Fruit fly (Drosophila melanogaster) whole organism, prepupa: ENCODE results near the gene Mipp1.
A peak's percentile ranks its signal among the peaks of the same experiment; 100 is the strongest.
"Not testable (repeated sequence)": the region's sequence is repeated elsewhere in the genome, so short reads cannot be mapped to it uniquely, and the experiment has no call there.

ENCODE experiments used
- Blimp-1 ChIP-seq: fragments of 200-800 bp; sonication (Bioruptor generic); optimal IDR thresholded peaks from 3 replicates; lab custom pipeline; 2017; ENCODE audit warnings: missing biosample characterization, missing genetic modification characterization, mild to moderate bottlenecking, moderate library complexity, missing genetic modification reagents
- CG10631 ChIP-seq: fragments of 200-800 bp; sonication (Bioruptor generic); optimal IDR thresholded peaks from 2 replicates; lab custom pipeline; 2016; ENCODE audit warnings: missing biosample characterization, missing genetic modification characterization
- CG11902 ChIP-seq: fragments of 200-800 bp; sonication (Bioruptor generic); optimal IDR thresholded peaks from 3 replicates; lab custom pipeline; 2016; ENCODE audit warnings: missing biosample characterization, missing genetic modification characterization
- CG15336 ChIP-seq: fragments of 200-800 bp; sonication (Bioruptor generic); IDR thresholded peaks from 2 replicates; pipeline ENCODE4 v1.3.6; 2022; ENCODE audit warnings: missing biosample characterization, missing genetic modification characterization
- CG1621 ChIP-seq: fragments of 200-800 bp; sonication (Bioruptor generic); optimal IDR thresholded peaks from 3 replicates; lab custom pipeline; 2018; ENCODE audit warnings: missing biosample characterization, mild to moderate bottlenecking, missing genetic modification characterization
- CG16779 ChIP-seq: fragments of 200-800 bp; sonication (Bioruptor generic); optimal IDR thresholded peaks from 3 replicates; lab custom pipeline; 2017; ENCODE audit warnings: missing biosample characterization, mild to moderate bottlenecking, missing genetic modification characterization
- CG3032 ChIP-seq: fragments of 200-800 bp; optimal IDR thresholded peaks from 2 replicates; lab custom pipeline; 2019; ENCODE audit warnings: missing biosample characterization, mild to moderate bottlenecking, missing genetic modification characterization, moderate library complexity
- CG31627 ChIP-seq: fragments of 200-800 bp; sonication (Bioruptor generic); optimal IDR thresholded peaks from 3 replicates; lab custom pipeline; 2016; ENCODE audit warnings: missing biosample characterization, missing genetic modification characterization
- CG32006 ChIP-seq: fragments of 200-800 bp; sonication (Bioruptor generic); optimal IDR thresholded peaks from 3 replicates; lab custom pipeline; 2017; ENCODE audit warnings: missing biosample characterization, mild to moderate bottlenecking, missing genetic modification characterization
- CG34406 ChIP-seq: fragments of 200-800 bp; sonication (Bioruptor generic); optimal IDR thresholded peaks from 3 replicates; lab custom pipeline; 2016; ENCODE audit warnings: missing biosample characterization, missing genetic modification characterization
- CG3919 ChIP-seq: fragments of 200-800 bp; sonication (Bioruptor generic); optimal IDR thresholded peaks from 3 replicates; lab custom pipeline; 2016; ENCODE audit warnings: missing biosample characterization, missing genetic modification characterization
- CG6163 ChIP-seq: fragments of 200-800 bp; sonication (Bioruptor generic); IDR thresholded peaks from 3 replicates; pipeline ENCODE4 v1.3.6; 2022; ENCODE audit warnings: missing biosample characterization, missing genetic modification characterization
- CG6276 ChIP-seq: fragments of 200-800 bp; sonication (Bioruptor generic); optimal IDR thresholded peaks from 2 replicates; lab custom pipeline; 2017; ENCODE audit warnings: missing biosample characterization, mild to moderate bottlenecking, missing genetic modification characterization
- CG6792 ChIP-seq: fragments of 200-800 bp; sonication (Bioruptor generic); optimal IDR thresholded peaks from 3 replicates; lab custom pipeline; 2016; ENCODE audit warnings: missing biosample characterization, missing genetic modification characterization
- CG6808 ChIP-seq: fragments of 200-800 bp; sonication (Bioruptor generic); optimal IDR thresholded peaks from 3 replicates; lab custom pipeline; 2017; ENCODE audit warnings: missing biosample characterization, missing genetic modification characterization, mild to moderate bottlenecking, moderate library complexity, missing genetic modification reagents
- CG6854 ChIP-seq: fragments of 200-800 bp; sonication (Bioruptor generic); optimal IDR thresholded peaks from 2 replicates; lab custom pipeline; 2017; ENCODE audit warnings: missing biosample characterization, mild to moderate bottlenecking, missing genetic modification characterization
- CG7368 ChIP-seq: fragments of 200-800 bp; sonication (Bioruptor generic); optimal IDR thresholded peaks from 3 replicates; lab custom pipeline; 2016; ENCODE audit warnings: missing biosample characterization, missing genetic modification characterization
- CG9139 ChIP-seq: fragments of 200-800 bp; sonication (Bioruptor generic); optimal IDR thresholded peaks from 3 replicates; lab custom pipeline; 2017; ENCODE audit warnings: missing biosample characterization, mild to moderate bottlenecking, missing genetic modification characterization
- Eip78C ChIP-seq: fragments of 200-800 bp; sonication (Bioruptor generic); peaks from one replicate; lab custom pipeline; 2016; ENCODE audit warnings: missing biosample characterization, missing genetic modification characterization
- Eip93F ChIP-seq: fragments of 200-800 bp; sonication (Bioruptor generic); optimal IDR thresholded peaks from 2 replicates; lab custom pipeline; 2016; ENCODE audit warnings: missing biosample characterization, mild to moderate bottlenecking, missing genetic modification characterization
- Ets21C ChIP-seq: fragments of 200-800 bp; sonication (Bioruptor generic); optimal IDR thresholded peaks from 3 replicates; lab custom pipeline; 2016; ENCODE audit warnings: missing biosample characterization, missing genetic modification characterization
- Ets96B ChIP-seq: fragments of 200-800 bp; optimal IDR thresholded peaks from 2 replicates; lab custom pipeline; 2019; ENCODE audit warnings: missing biosample characterization, mild to moderate bottlenecking, missing genetic modification characterization, moderate library complexity
- Hr38 ChIP-seq: sonication (Bioruptor generic); optimal IDR thresholded peaks from 2 replicates; lab custom pipeline; 2016; ENCODE audit warnings: missing biosample characterization, missing genetic modification characterization
- Hr39 ChIP-seq: fragments of 200-800 bp; sonication (Bioruptor generic); optimal IDR thresholded peaks from 2 replicates; lab custom pipeline; 2016; ENCODE audit warnings: missing biosample characterization, missing genetic modification characterization
- Hr4 ChIP-seq: fragments of 200-800 bp; sonication (Bioruptor generic); optimal IDR thresholded peaks from 3 replicates; lab custom pipeline; 2016; ENCODE audit warnings: missing biosample characterization, missing genetic modification characterization
- Met ChIP-seq: fragments of 200-800 bp; sonication (Bioruptor generic); optimal IDR thresholded peaks from 3 replicates; lab custom pipeline; 2016; ENCODE audit warnings: missing biosample characterization, missing genetic modification characterization
- OdsH ChIP-seq: fragments of 200-800 bp; sonication (Bioruptor generic); optimal IDR thresholded peaks from 3 replicates; lab custom pipeline; 2016; ENCODE audit warnings: missing biosample characterization, missing genetic modification characterization
- Smox ChIP-seq: fragments of 200-800 bp; sonication (Bioruptor generic); optimal IDR thresholded peaks from 3 replicates; lab custom pipeline; 2016; ENCODE audit warnings: missing biosample characterization, missing genetic modification characterization
- Sox102F ChIP-seq: fragments of 200-800 bp; sonication (Bioruptor generic); optimal IDR thresholded peaks from 2 replicates; lab custom pipeline; 2016; ENCODE audit warnings: missing biosample characterization, mild to moderate bottlenecking, missing genetic modification characterization
- Sox14 ChIP-seq: fragments of 200-800 bp; sonication (Bioruptor generic); optimal IDR thresholded peaks from 3 replicates; lab custom pipeline; 2016; ENCODE audit warnings: missing biosample characterization, missing genetic modification characterization
- Sox15 ChIP-seq: fragments of 200-800 bp; sonication (Bioruptor generic); optimal IDR thresholded peaks from 3 replicates; lab custom pipeline; 2016; ENCODE audit warnings: missing biosample characterization, missing genetic modification characterization
- acj6 ChIP-seq: fragments of 200-800 bp; sonication (Bioruptor generic); optimal IDR thresholded peaks from 3 replicates; lab custom pipeline; 2016; ENCODE audit warnings: missing biosample characterization, missing genetic modification characterization
- cyc ChIP-seq: fragments of 200-800 bp; sonication (Bioruptor generic); optimal IDR thresholded peaks from 3 replicates; lab custom pipeline; 2016; ENCODE audit warnings: missing biosample characterization, missing genetic modification characterization
- dsx ChIP-seq: fragments of 200-800 bp; optimal IDR thresholded peaks from 3 replicates; lab custom pipeline; 2019; ENCODE audit warnings: missing biosample characterization, mild to moderate bottlenecking, missing genetic modification characterization, moderate library complexity; ENCODE audit not compliant: poor library complexity, severe bottlenecking
- esn ChIP-seq: fragments of 200-800 bp; sonication (Bioruptor generic); optimal IDR thresholded peaks from 2 replicates; lab custom pipeline; 2016; ENCODE audit warnings: missing biosample characterization, mild to moderate bottlenecking, missing genetic modification characterization, moderate library complexity
- fd59A ChIP-seq: fragments of 200-800 bp; sonication (Bioruptor generic); optimal IDR thresholded peaks from 2 replicates; lab custom pipeline; 2017; ENCODE audit warnings: missing biosample characterization, mild to moderate bottlenecking, missing genetic modification characterization, missing genetic modification reagents
- lz ChIP-seq: fragments of 200-800 bp; sonication (Bioruptor generic); optimal IDR thresholded peaks from 3 replicates; lab custom pipeline; 2016; ENCODE audit warnings: missing biosample characterization, missing genetic modification characterization
- net ChIP-seq: fragments of 200-800 bp; sonication (Bioruptor generic); optimal IDR thresholded peaks from 3 replicates; lab custom pipeline; 2016; ENCODE audit warnings: missing biosample characterization, missing genetic modification characterization
- pdm3 ChIP-seq: fragments of 200-800 bp; sonication (Bioruptor generic); optimal IDR thresholded peaks from 3 replicates; lab custom pipeline; 2016; ENCODE audit warnings: missing biosample characterization, missing genetic modification characterization
- salr ChIP-seq, 2 experiments: fragments of 200-800 bp; sonication (Bioruptor generic); optimal IDR thresholded peaks; 3 replicates each; lab custom pipeline; 2016 to 2018; ENCODE audit warnings: missing biosample characterization in 2 of 2, missing genetic modification characterization in 2 of 2, mild to moderate bottlenecking in 1 of 2
- spab ChIP-seq: fragments of 200-800 bp; sonication (Bioruptor generic); optimal IDR thresholded peaks from 2 replicates; lab custom pipeline; 2017; ENCODE audit warnings: missing biosample characterization, mild to moderate bottlenecking, missing genetic modification characterization, missing genetic modification reagents
- ss ChIP-seq, 2 experiments: fragments of 200-800 bp; sonication (Bioruptor generic); optimal IDR thresholded peaks; 2 replicates in 1 of 2; 3 replicates in 1 of 2; lab custom pipeline; 2017 to 2018; ENCODE audit warnings: mild to moderate bottlenecking in 2 of 2, missing biosample characterization in 2 of 2, missing genetic modification characterization in 2 of 2, moderate library complexity in 1 of 2
- topi ChIP-seq: fragments of 200-800 bp; sonication (Bioruptor generic); optimal IDR thresholded peaks from 3 replicates; lab custom pipeline; 2016; ENCODE audit warnings: missing biosample characterization, missing genetic modification characterization
- vri ChIP-seq: fragments of 200-800 bp; sonication (Bioruptor generic); optimal IDR thresholded peaks from 3 replicates; lab custom pipeline; 2016; ENCODE audit warnings: missing biosample characterization, mild to moderate bottlenecking, missing genetic modification characterization

The Mipp1 gene

DNA sequence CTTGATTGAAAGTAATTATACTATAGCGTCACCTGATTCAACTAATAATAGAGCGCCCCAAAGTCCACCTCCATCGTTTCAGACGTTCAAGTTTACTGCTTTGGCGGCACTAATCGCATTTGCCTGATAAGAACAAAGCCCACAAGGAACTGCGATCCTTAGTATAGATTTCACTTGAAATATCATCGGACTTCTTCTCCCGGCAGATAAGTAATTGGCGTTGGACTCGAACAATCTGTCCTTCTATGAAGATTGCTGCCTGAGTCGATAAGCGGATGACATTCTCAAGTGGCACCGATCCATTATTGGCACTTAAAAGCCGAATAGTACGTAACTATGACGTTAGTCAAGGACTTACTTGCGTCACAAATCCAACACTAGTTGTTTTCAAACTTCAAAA, at the start of gene Mipp1:
Gene Mipp1, minus strand, starts transcription at position 101 of the 400 bp plus-strand sequence.
- not testable (repeated sequence) for TF ChIP-seq Sox15 (GFP tag; lab: Kevin White, UChicago); CG16779 (tag; lab: Kevin White, UChicago); CG34406

DNA sequence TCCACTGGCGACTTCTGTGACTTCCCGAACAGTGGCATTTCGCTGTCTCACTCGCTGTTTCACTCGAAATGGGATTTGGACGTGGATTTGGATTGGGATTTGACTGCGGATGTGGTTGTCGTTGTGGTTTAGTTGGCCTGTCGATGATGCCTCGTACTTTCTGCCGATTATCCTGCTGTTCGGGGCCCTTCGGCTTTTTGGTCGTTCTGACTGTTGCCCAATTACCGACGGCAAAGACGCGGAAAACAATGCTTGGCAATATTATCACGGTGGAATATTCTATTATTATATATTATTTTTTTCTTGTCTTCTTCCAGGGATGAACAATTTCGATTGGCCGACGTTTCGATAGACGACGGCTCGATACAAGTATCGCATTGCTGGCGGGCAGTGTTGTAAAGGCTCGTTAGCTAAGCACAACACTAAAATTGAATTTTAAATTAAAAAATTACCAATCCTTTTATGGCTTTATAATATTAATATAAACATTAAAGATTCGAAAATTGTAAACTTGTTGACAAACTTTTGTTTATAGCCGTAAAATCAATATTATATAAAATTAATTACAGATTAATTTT, 42.1 kb upstream of the Mipp1 start, which contains the start of gene Mo25:
Gene Mo25, minus strand, starts transcription at position 341 of the 578 bp plus-strand sequence.
- TF ChIP-seq CG7368 (GFP tag; lab: Kevin White, UChicago) = no peak
- no peak for TF ChIP-seq CG1621
- TF ChIP-seq Hr39 (GFP tag; lab: Kevin White, UChicago) = peak; percentile 19
- peak; percentile 12 for TF ChIP-seq CG31627 (GFP tag; lab: Kevin White, UChicago)
- TF ChIP-seq topi (GFP tag; lab: Kevin White, UChicago) = peak; percentile 46
- peak; percentile 42 for TF ChIP-seq OdsH (GFP tag; lab: Kevin White, UChicago)
- peak; percentile 24 for TF ChIP-seq pdm3 (GFP tag; lab: Kevin White, UChicago)
- no peak for TF ChIP-seq spab (GFP tag; lab: Kevin White, UChicago)
- TF ChIP-seq esn = peak; percentile 57
- TF ChIP-seq Eip78C (GFP tag; lab: Kevin White, UChicago) = peak; percentile 70
- TF ChIP-seq vri = peak; percentile 57
- peak; percentile 52 for TF ChIP-seq CG3919 (GFP tag; lab: Kevin White, UChicago)
- TF ChIP-seq lz (GFP tag; lab: Kevin White, UChicago) = peak; percentile 39
- TF ChIP-seq Eip93F (GFP tag; lab: Kevin White, UChicago) = peak; percentile 59
- peak; percentile 13 for TF ChIP-seq cyc (GFP tag; lab: Kevin White, UChicago)
- peak; percentile 36 for TF ChIP-seq Sox14 (GFP tag; lab: Kevin White, UChicago)
- TF ChIP-seq Sox102F = peak; percentile 67
- TF ChIP-seq ss (GFP tag; optimal IDR thresholded peaks at IDR 0.05; lab: Kevin White, UChicago) = no peak
- peak; percentile 35 for TF ChIP-seq acj6
- peak; percentile 0 for TF ChIP-seq CG6854
- peak; percentile 45 for TF ChIP-seq Met
- no peak for TF ChIP-seq CG11902 (GFP tag; lab: Kevin White, UChicago)
- TF ChIP-seq Hr4 (GFP tag; lab: Kevin White, UChicago) = no peak
- no peak for TF ChIP-seq fd59A (GFP tag; lab: Kevin White, UChicago)
- TF ChIP-seq Smox (GFP tag; lab: Kevin White, UChicago) = peak; percentile 49
- TF ChIP-seq Ets21C (GFP tag; lab: Kevin White, UChicago) = no peak
- peak; percentile 34 for TF ChIP-seq CG10631 (GFP tag; lab: Kevin White, UChicago)
- peak; percentile 15 for TF ChIP-seq CG3032 (tag; lab: Kevin White, UChicago)
- peak; percentile 3 for TF ChIP-seq CG34406

DNA sequence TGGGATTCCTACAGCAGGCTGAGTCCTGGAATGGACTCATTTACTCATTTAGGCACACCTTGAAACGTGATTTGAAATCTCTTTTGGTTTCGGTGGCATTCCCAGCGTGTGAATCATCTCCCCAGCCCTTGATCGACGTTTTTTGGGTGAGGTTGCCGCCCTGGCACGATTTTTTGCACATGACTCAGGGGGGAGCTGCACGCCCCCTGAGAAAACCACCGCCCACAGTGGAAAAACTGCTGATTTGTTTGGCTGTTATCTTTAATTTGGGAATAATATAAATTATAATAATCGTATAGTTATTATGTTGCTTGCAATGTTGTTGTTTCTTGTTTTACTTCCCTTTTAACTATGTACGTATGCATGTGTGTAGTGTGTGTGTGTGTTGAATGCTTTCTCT, 39.8 kb upstream of the Mipp1 start:
- TF ChIP-seq CG6163 = no peak
- TF ChIP-seq OdsH (GFP tag; lab: Kevin White, UChicago) = no peak
- peak; percentile 23 for TF ChIP-seq Hr4 (GFP tag; lab: Kevin White, UChicago)
- no peak for TF ChIP-seq CG16779 (tag; lab: Kevin White, UChicago)
- no peak for TF ChIP-seq ss (GFP tag; optimal IDR thresholded peaks at IDR 0.05; lab: Kevin White, UChicago)
- no peak for TF ChIP-seq Ets96B (tag; lab: Kevin White, UChicago)
- no peak for TF ChIP-seq CG6854
- no peak for TF ChIP-seq cyc (GFP tag; lab: Kevin White, UChicago)
- no peak for TF ChIP-seq Sox15 (GFP tag; lab: Kevin White, UChicago)
- TF ChIP-seq Blimp-1 (GFP tag; lab: Kevin White, UChicago) = no peak
- TF ChIP-seq CG9139 = no peak
- TF ChIP-seq CG6808 (GFP tag; lab: Kevin White, UChicago) = no peak
- no peak for TF ChIP-seq CG6792
- no peak for TF ChIP-seq salr (GFP tag; optimal IDR thresholded peaks at IDR 0.05; lab: Kevin White, UChicago)
- no peak for TF ChIP-seq Smox (GFP tag; lab: Kevin White, UChicago)
- TF ChIP-seq Eip93F (GFP tag; lab: Kevin White, UChicago) = peak; percentile 3
- no peak for TF ChIP-seq Hr38 (GFP tag; lab: Kevin White, UChicago)
- peak; percentile 14 for TF ChIP-seq CG31627 (GFP tag; lab: Kevin White, UChicago)
- TF ChIP-seq CG10631 (GFP tag; lab: Kevin White, UChicago) = no peak
- TF ChIP-seq CG32006 (GFP tag; lab: Kevin White, UChicago) = no peak
- TF ChIP-seq topi (GFP tag; lab: Kevin White, UChicago) = no peak
- TF ChIP-seq dsx (GFP tag; lab: Kevin White, UChicago) = no peak
- no peak for TF ChIP-seq vri
- TF ChIP-seq pdm3 (GFP tag; lab: Kevin White, UChicago) = no peak
- TF ChIP-seq net (GFP tag; lab: Kevin White, UChicago) = no peak
- TF ChIP-seq CG7368 (GFP tag; lab: Kevin White, UChicago) = no peak
- no peak for TF ChIP-seq CG34406
- TF ChIP-seq esn = peak; percentile 26
- TF ChIP-seq lz (GFP tag; lab: Kevin White, UChicago) = no peak
- TF ChIP-seq CG15336 (GFP tag; lab: Robert Waterston, UW) = peak; percentile 14; the same call in 1 of the 2 replicates
- TF ChIP-seq Met = peak; percentile 1
- TF ChIP-seq CG3032 (tag; lab: Kevin White, UChicago) = no peak
- no peak for TF ChIP-seq CG6276 (GFP tag; lab: Kevin White, UChicago)
